Fruit fly (Drosophila melanogaster) whole organism, embryonic: ENCODE data around the gene Zaf1.

ENCODE experiments used
- Atf6 ChIP-seq: fragments of 200-800 bp; sonication (Bioruptor generic); IDR thresholded peaks from 2 replicates; pipeline ENCODE4 v1.3.6; 2022; ENCODE audit warnings: missing biosample characterization, missing genetic modification characterization
- CG1024 ChIP-seq: fragments of 200-800 bp; sonication (Bioruptor generic); IDR thresholded peaks from 2 replicates; pipeline ENCODE4 v1.3.6; 2022; ENCODE audit warnings: missing biosample characterization, missing genetic modification characterization
- CG10267 ChIP-seq: fragments of 200-800 bp; sonication (Bioruptor generic); optimal IDR thresholded peaks from 2 replicates; lab custom pipeline; 2018; ENCODE audit warnings: missing biosample characterization, mild to moderate bottlenecking, missing genetic modification characterization, moderate library complexity
- CG10543 ChIP-seq: fragments of 200-800 bp; sonication (Bioruptor generic); optimal IDR thresholded peaks from 3 replicates; lab custom pipeline; 2017; ENCODE audit warnings: missing biosample characterization, mild to moderate bottlenecking, missing genetic modification characterization, moderate library complexity
- CG11723 ChIP-seq: fragments of 200-800 bp; sonication (Bioruptor generic); optimal IDR thresholded peaks from 2 replicates; lab custom pipeline; 2017; ENCODE audit warnings: missing biosample characterization, mild to moderate bottlenecking, missing genetic modification characterization
- CG12104 ChIP-seq: fragments of 200-800 bp; sonication (Bioruptor generic); optimal IDR thresholded peaks from 3 replicates; lab custom pipeline; 2016; ENCODE audit warnings: missing biosample characterization, missing genetic modification characterization
- CG13624 ChIP-seq: fragments of 200-800 bp; sonication (Bioruptor generic); optimal IDR thresholded peaks from 2 replicates; lab custom pipeline; 2016; ENCODE audit warnings: missing biosample characterization, missing genetic modification characterization
- CG15073 ChIP-seq: fragments of 200-800 bp; sonication (Bioruptor generic); optimal IDR thresholded peaks from 2 replicates; lab custom pipeline; 2016; ENCODE audit warnings: missing biosample characterization, missing genetic modification characterization
- CG16779 ChIP-seq: fragments of 200-800 bp; sonication (Bioruptor generic); IDR thresholded peaks from 2 replicates; pipeline ENCODE4 v1.3.6; 2022; ENCODE audit warnings: missing biosample characterization, missing genetic modification characterization
- CG18262 ChIP-seq: fragments of 200-800 bp; optimal IDR thresholded peaks from 3 replicates; lab custom pipeline; 2019; ENCODE audit warnings: missing biosample characterization, mild to moderate bottlenecking, missing genetic modification characterization, moderate library complexity
- CG2120 ChIP-seq: fragments of 200-800 bp; sonication (Bioruptor generic); optimal IDR thresholded peaks from 3 replicates; lab custom pipeline; 2016; ENCODE audit warnings: missing biosample characterization, missing genetic modification characterization
- CG2678 ChIP-seq: fragments of 200-800 bp; sonication (Bioruptor generic); optimal IDR thresholded peaks from 3 replicates; lab custom pipeline; 2019; ENCODE audit warnings: missing biosample characterization, mild to moderate bottlenecking, missing genetic modification characterization, moderate library complexity
- CG3281 ChIP-seq: fragments of 200-800 bp; sonication (Bioruptor generic); optimal IDR thresholded peaks from 3 replicates; lab custom pipeline; 2017; ENCODE audit warnings: missing biosample characterization, mild to moderate bottlenecking, missing genetic modification characterization
- CG4730 ChIP-seq: fragments of 200-800 bp; sonication (Bioruptor generic); IDR thresholded peaks from 2 replicates; pipeline ENCODE4 v1.3.6; 2022; ENCODE audit warnings: missing biosample characterization, missing genetic modification characterization
- CG4820 ChIP-seq: fragments of 200-800 bp; sonication (Bioruptor generic); optimal IDR thresholded peaks from 3 replicates; lab custom pipeline; 2016; ENCODE audit warnings: missing biosample characterization, missing genetic modification characterization
- CG6813 ChIP-seq: fragments of 200-800 bp; sonication (Bioruptor generic); optimal IDR thresholded peaks from 2 replicates; lab custom pipeline; 2017; ENCODE audit warnings: missing biosample characterization, missing genetic modification characterization, mild to moderate bottlenecking, moderate library complexity, missing genetic modification reagents
- CG8388 ChIP-seq: fragments of 200-800 bp; sonication (Bioruptor generic); optimal IDR thresholded peaks from 2 replicates; lab custom pipeline; 2019; ENCODE audit warnings: missing biosample characterization, mild to moderate bottlenecking, missing genetic modification characterization, moderate library complexity
- Dll ChIP-seq: fragments of 200-800 bp; sonication (Bioruptor generic); IDR thresholded peaks from 4 replicates; pipeline ENCODE4 v1.3.6; 2022; ENCODE audit warnings: missing biosample characterization, missing genetic modification characterization; ENCODE audit not compliant: partially characterized antibody
- Ets65A ChIP-seq: fragments of 200-800 bp; sonication (Bioruptor generic); peaks from one replicate; lab custom pipeline; 2016; ENCODE audit warnings: missing biosample characterization, missing genetic modification characterization
- Fer3 ChIP-seq: fragments of 200-800 bp; sonication (Bioruptor generic); optimal IDR thresholded peaks from 2 replicates; lab custom pipeline; 2018; ENCODE audit warnings: missing biosample characterization, mild to moderate bottlenecking, missing genetic modification characterization, moderate library complexity
- H15 ChIP-seq: fragments of 200-800 bp; sonication (Bioruptor generic); IDR thresholded peaks from 3 replicates; pipeline ENCODE4 v1.3.6; 2022; ENCODE audit warnings: missing biosample characterization, missing genetic modification characterization
- HLH4C ChIP-seq: fragments of 200-800 bp; sonication (Bioruptor generic); IDR thresholded peaks from 3 replicates; pipeline ENCODE4 v1.3.6; 2022; ENCODE audit warnings: missing biosample characterization, missing genetic modification characterization; ENCODE audit not compliant: partially characterized antibody
- HmgD ChIP-seq: fragments of 200-800 bp; sonication (Bioruptor generic); optimal IDR thresholded peaks from 3 replicates; lab custom pipeline; 2016; ENCODE audit warnings: missing biosample characterization, missing genetic modification characterization
- Meics ChIP-seq: fragments of 200-800 bp; sonication (Bioruptor generic); optimal IDR thresholded peaks from 2 replicates; lab custom pipeline; 2017; ENCODE audit warnings: missing biosample characterization, mild to moderate bottlenecking, missing genetic modification characterization
- Sry-β ChIP-seq: fragments of 200-800 bp; sonication (Bioruptor generic); optimal IDR thresholded peaks from 2 replicates; lab custom pipeline; 2018; ENCODE audit warnings: missing biosample characterization, mild to moderate bottlenecking, missing genetic modification characterization, moderate library complexity
- Tbp ChIP-seq: fragments of >200 bp; optimal IDR thresholded peaks from 2 replicates; lab custom pipeline; 2018; ENCODE audit warnings: missing biosample characterization, missing genetic modification characterization
- bsh ChIP-seq, 2 experiments: fragments of 200-800 bp; sonication (Bioruptor generic); optimal IDR thresholded peaks; 2 replicates each; lab custom pipeline; 2017 to 2018; ENCODE audit warnings: mild to moderate bottlenecking in 2 of 2, missing biosample characterization in 2 of 2, missing genetic modification characterization in 2 of 2, moderate library complexity in 1 of 2
- cato ChIP-seq: fragments of 200-800 bp; sonication (Bioruptor generic); optimal IDR thresholded peaks from 2 replicates; lab custom pipeline; 2016; ENCODE audit warnings: missing biosample characterization, missing genetic modification characterization, borderline replicate concordance
- cg ChIP-seq: fragments of 200-800 bp; sonication (Bioruptor generic); optimal IDR thresholded peaks from 3 replicates; lab custom pipeline; 2019; ENCODE audit warnings: missing biosample characterization, mild to moderate bottlenecking, missing genetic modification characterization, moderate library complexity
- chinmo ChIP-seq: fragments of 200-800 bp; sonication (Bioruptor generic); IDR thresholded peaks from 4 replicates; pipeline ENCODE4 v1.3.6; 2022; ENCODE audit warnings: missing biosample characterization, missing genetic modification characterization; ENCODE audit not compliant: partially characterized antibody
- corto ChIP-seq: fragments of 200-800 bp; sonication (Bioruptor generic); optimal IDR thresholded peaks from 2 replicates; lab custom pipeline; 2016; ENCODE audit warnings: missing biosample characterization, mild to moderate bottlenecking, missing genetic modification characterization, moderate library complexity
- croc ChIP-seq: fragments of 200-800 bp; sonication (Bioruptor generic); conservative IDR thresholded peaks from 3 replicates; pipeline ENCODE4 v1.3.6; 2022; ENCODE audit warnings: missing biosample characterization, missing genetic modification characterization
- da ChIP-seq: fragments of 200-800 bp; sonication (Bioruptor generic); optimal IDR thresholded peaks from 2 replicates; lab custom pipeline; 2016; ENCODE audit warnings: missing biosample characterization, missing genetic modification characterization
- exex ChIP-seq: fragments of 200-800 bp; sonication (Bioruptor generic); optimal IDR thresholded peaks from 4 replicates; lab custom pipeline; 2018; ENCODE audit warnings: missing biosample characterization, mild to moderate bottlenecking, missing genetic modification characterization, moderate library complexity
- gro ChIP-seq: fragments of 200-800 bp; sonication (Bioruptor generic); optimal IDR thresholded peaks from 2 replicates; lab custom pipeline; 2016; ENCODE audit warnings: missing biosample characterization, missing genetic modification characterization
- lab ChIP-seq: fragments of 200-800 bp; sonication (Bioruptor generic); optimal IDR thresholded peaks from 3 replicates; lab custom pipeline; 2017; ENCODE audit warnings: missing biosample characterization, missing genetic modification characterization, mild to moderate bottlenecking, moderate library complexity, missing genetic modification reagents
- mirr ChIP-seq: fragments of 200-800 bp; sonication (Bioruptor generic); optimal IDR thresholded peaks from 3 replicates; lab custom pipeline; 2018; ENCODE audit warnings: missing biosample characterization, mild to moderate bottlenecking, missing genetic modification characterization
- nerfin-2 ChIP-seq: fragments of 200-800 bp; sonication (Bioruptor generic); IDR thresholded peaks from 2 replicates; pipeline ENCODE4 v1.3.6; 2022; ENCODE audit warnings: missing biosample characterization, missing genetic modification characterization; ENCODE audit not compliant: partially characterized antibody
- sens ChIP-seq: fragments of 200-800 bp; sonication (Bioruptor generic); peaks from one replicate; lab custom pipeline; 2016; ENCODE audit warnings: missing biosample characterization, missing genetic modification characterization
- seq ChIP-seq: fragments of 200-800 bp; sonication (Bioruptor generic); IDR thresholded peaks from 2 replicates; pipeline ENCODE4 v1.3.6; 2022; ENCODE audit warnings: missing biosample characterization, missing genetic modification characterization
- unpg ChIP-seq: fragments of 200-800 bp; sonication (Bioruptor generic); optimal IDR thresholded peaks from 3 replicates; lab custom pipeline; 2018; ENCODE audit warnings: missing biosample characterization, mild to moderate bottlenecking, missing genetic modification characterization, moderate library complexity

The Zaf1 gene

DNA sequence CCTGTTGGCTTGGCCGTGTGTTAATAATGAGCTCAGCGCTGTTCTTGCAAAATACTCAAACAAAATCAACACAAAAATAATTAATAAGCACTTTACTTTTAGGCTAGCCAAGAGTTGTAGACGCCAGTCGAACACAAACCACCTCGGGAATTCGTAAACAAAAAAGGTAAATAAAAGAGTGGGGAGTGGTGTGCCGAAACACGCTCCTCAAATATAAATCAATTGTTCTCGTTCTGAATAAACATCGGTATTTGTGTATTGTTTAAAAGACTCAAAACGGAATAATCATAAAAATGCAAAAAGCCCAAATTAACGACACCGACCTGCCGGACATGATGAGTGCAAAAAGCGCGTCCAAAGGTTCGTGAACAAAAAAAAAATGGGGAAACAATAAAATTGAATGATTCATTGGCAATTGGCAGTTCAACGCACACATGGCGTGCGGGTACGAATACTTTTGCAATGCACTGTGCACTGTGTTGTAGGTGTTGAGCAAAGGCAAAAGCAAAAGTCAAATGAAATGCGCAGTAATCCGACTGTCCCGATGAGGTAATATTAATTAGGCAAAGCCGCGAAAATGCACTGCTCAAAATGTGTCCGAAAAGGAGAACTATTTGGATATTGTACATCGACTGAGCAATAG lies 14.6 kb upstream of the Zaf1 start (continued):
- TF ChIP-seq sens (peak; percentile 38), Fer3 (tag; lab: Kevin White, UChicago) (no peak), unpg (no peak), H15 (GFP tag; lab: Robert Waterston, UW) (no peak), Dll (GFP tag; lab: Robert Waterston, UW) (no peak), CG15073 (GFP tag; lab: Kevin White, UChicago) (no peak), Sry-β (GFP tag; lab: Kevin White, UChicago) (no peak), CG16779 (GFP tag; lab: Robert Waterston, UW) (no peak), CG2678 (tag; lab: Kevin White, UChicago) (peak; percentile 35), CG4730 (GFP tag; lab: Robert Waterston, UW) (no peak), nerfin-2 (GFP tag; lab: Robert Waterston, UW) (no peak), HLH4C (GFP tag; lab: Robert Waterston, UW) (no peak), corto (GFP tag; lab: Kevin White, UChicago) (no peak), CG18262 (no peak), CG12104 (no peak), CG10267 (tag; lab: Kevin White, UChicago) (no peak), CG10543 (GFP tag; lab: Kevin White, UChicago) (peak; percentile 56), chinmo (0 out of 4 replicates have a peak, but pooled peaks have one; percentile 54), exex (tag; lab: Kevin White, UChicago) (peak; percentile 8), CG4820 (GFP tag; lab: Kevin White, UChicago) (no peak), CG6813 (GFP tag; lab: Kevin White, UChicago) (peak; percentile 16), da (no peak), cato (no peak), HmgD (GFP tag; lab: Kevin White, UChicago) (no peak), mirr (GFP tag; lab: Kevin White, UChicago) (peak; percentile 63), cg (GFP tag; lab: Kevin White, UChicago) (no peak), bsh (GFP tag; optimal IDR thresholded peaks at IDR 0.05; lab: Kevin White, UChicago) (no peak), CG11723 (GFP tag; lab: Kevin White, UChicago) (no peak), Atf6 (GFP tag; lab: Robert Waterston, UW) (0 out of 2 replicates have a peak, but pooled peaks have one; percentile 19), seq (GFP tag; lab: Robert Waterston, UW) (no peak), CG2120 (GFP tag; lab: Kevin White, UChicago) (peak; percentile 32), CG3281 (no peak), croc (no peak), gro (GFP tag; lab: Kevin White, UChicago) (peak; percentile 19), CG1024 (GFP tag; lab: Robert Waterston, UW) (no peak), CG8388 (GFP tag; lab: Kevin White, UChicago) (peak; percentile 79), lab (GFP tag; lab: Kevin White, UChicago) (peak; percentile 25), CG13624 (GFP tag; lab: Kevin White, UChicago) (peak; percentile 37), Meics (GFP tag; lab: Kevin White, UChicago) (peak; percentile 78), Ets65A (GFP tag; lab: Kevin White, UChicago) (no peak), Tbp (GFP tag; lab: Kevin White, UChicago) (no peak)
